Worm (Caenorhabditis elegans): ENCODE data around the gene C53B7.2.

C53B7.2 gene

ce11 chrX:6807137-6807861 lies 38.7 kb upstream of the C53B7.2 start:
- TF ChIP-seq snu-23 (GFP tag; optimal IDR thresholded peaks at IDR 0.05), result no peak
- no peak for TF ChIP-seq lin-13 (GFP tag; optimal IDR thresholded peaks at IDR 0.05)
- TF ChIP-seq C34B4.2 (tag; optimal IDR thresholded peaks at IDR 0.05), result no peak
- TF ChIP-seq efl-1 (optimal IDR thresholded peaks at IDR 0.05), result no peak
- peak; percentile 6 to 31 for TF ChIP-seq efl-1 (GFP tag; optimal IDR thresholded peaks at IDR 0.05 in 1 of 2)
- TF ChIP-seq nhr-20 (tag; optimal IDR thresholded peaks at IDR 0.05), result peak; percentile 70
- TF ChIP-seq nhr-237 (tag; optimal IDR thresholded peaks at IDR 0.05), result no peak
- TF ChIP-seq hlh-17 (GFP tag; optimal IDR thresholded peaks at IDR 0.05; ENCODE audit: borderline replicate concordance), result no peak
- no peak for TF ChIP-seq fkh-10 (GFP tag; optimal IDR thresholded peaks at IDR 0.05)
- TF ChIP-seq pqm-1 (tag; optimal IDR thresholded peaks at IDR 0.05), result no peak
- TF ChIP-seq elt-3 (tag; optimal IDR thresholded peaks at IDR 0.05), result peak in 2 of 6 experiments; percentile 10 to 39
- no peak for TF ChIP-seq unc-30 (tag; optimal IDR thresholded peaks at IDR 0.05)
- no peak for TF ChIP-seq ces-1 (GFP tag; optimal IDR thresholded peaks at IDR 0.05)
- TF ChIP-seq lin-15B (tag; optimal IDR thresholded peaks at IDR 0.05), result no peak
- no peak for TF ChIP-seq grh-1 (GFP tag; IDR thresholded peaks at IDR 0.05)
- TF ChIP-seq zag-1 (tag; optimal IDR thresholded peaks at IDR 0.05), result no peak
- TF ChIP-seq nhr-76 (tag; optimal IDR thresholded peaks at IDR 0.05), result no peak
- peak; percentile 77 for TF ChIP-seq unc-130 (tag; optimal IDR thresholded peaks at IDR 0.05)
- TF ChIP-seq nhr-90 (tag; optimal IDR thresholded peaks at IDR 0.05; ENCODE audit: poor library complexity), result peak; percentile 29
- no peak for TF ChIP-seq hlh-4 (tag; optimal IDR thresholded peaks at IDR 0.05)
- no peak for TF ChIP-seq ceh-63 (GFP tag; optimal IDR thresholded peaks at IDR 0.05)
- no peak for TF ChIP-seq nhr-77 (tag; optimal IDR thresholded peaks at IDR 0.05)
- TF ChIP-seq nhr-12 (tag; optimal IDR thresholded peaks at IDR 0.05), result no peak
- TF ChIP-seq ztf-11 (tag; optimal IDR thresholded peaks at IDR 0.05), result no peak
- TF ChIP-seq ceh-90 (tag; optimal IDR thresholded peaks at IDR 0.05), result no peak
- TF ChIP-seq F16B12.6 (tag; optimal IDR thresholded peaks at IDR 0.05), result no peak
- TF ChIP-seq elt-2 (tag; optimal IDR thresholded peaks at IDR 0.05), result peak; percentile 52
- peak; percentile 34 for TF ChIP-seq lin-14 (GFP tag; optimal IDR thresholded peaks at IDR 0.05)
- no peak for TF ChIP-seq alr-1 (tag; optimal IDR thresholded peaks at IDR 0.05; ENCODE audit: borderline replicate concordance)
- no peak for TF ChIP-seq ceh-82 (tag; optimal IDR thresholded peaks at IDR 0.05)
- no peak for TF ChIP-seq aly-2 (tag; optimal IDR thresholded peaks at IDR 0.05)
- no peak for TF ChIP-seq vab-15 (tag; optimal IDR thresholded peaks at IDR 0.05)
- no peak for TF ChIP-seq tlp-1 (tag; optimal IDR thresholded peaks at IDR 0.05)
- TF ChIP-seq tbx-2 (tag; optimal IDR thresholded peaks at IDR 0.05), result no peak
- TF ChIP-seq isw-1 (GFP tag; IDR thresholded peaks at IDR 0.05), result no peak
- TF ChIP-seq irx-1 (tag; optimal IDR thresholded peaks at IDR 0.05), result peak; percentile 23
- no peak for TF ChIP-seq ama-1 (optimal IDR thresholded peaks at IDR 0.05)
- TF ChIP-seq sptf-1 (tag; optimal IDR thresholded peaks at IDR 0.05), result no peak
- TF ChIP-seq ztf-4 (tag; optimal IDR thresholded peaks at IDR 0.05), result no peak
- TF ChIP-seq mep-1 (tag; optimal IDR thresholded peaks at IDR 0.05), result peak; percentile 25
- peak in 1 of 3 experiments; percentile 24 for TF ChIP-seq dpl-1 (GFP tag; optimal IDR thresholded peaks at IDR 0.05)
- peak; percentile 6 for TF ChIP-seq C16A3.4 (tag; optimal IDR thresholded peaks at IDR 0.05)
- peak; percentile 9 to 20 for TF ChIP-seq lsy-2 (tag; optimal IDR thresholded peaks at IDR 0.05)
- TF ChIP-seq mef-2 (tag; optimal IDR thresholded peaks at IDR 0.05), result no peak
- TF ChIP-seq unc-62 (GFP tag; optimal IDR thresholded peaks at IDR 0.05), result no peak
- TF ChIP-seq sup-37 (GFP tag; optimal IDR thresholded peaks at IDR 0.05), result no peak
- peak; percentile 40 for TF ChIP-seq nhr-85 (tag)
- no peak for TF ChIP-seq xbp-1 (tag; optimal IDR thresholded peaks at IDR 0.05)
- peak; percentile 6 for TF ChIP-seq blmp-1 (tag; optimal IDR thresholded peaks at IDR 0.05)
- no peak for TF ChIP-seq nhr-11 (tag; optimal IDR thresholded peaks at IDR 0.05)
- TF ChIP-seq egl-13 (tag; optimal IDR thresholded peaks at IDR 0.05), result no peak
- TF ChIP-seq zip-4 (GFP tag; optimal IDR thresholded peaks at IDR 0.05), result no peak
- no peak for TF ChIP-seq snpc-4 (tag; optimal IDR thresholded peaks at IDR 0.05)
- TF ChIP-seq ets-5 (GFP tag; IDR thresholded peaks at IDR 0.05), result no peak
